Worm (Caenorhabditis elegans): ENCODE results near the gene F56D2.3.

F56D2.3 gene

ce11 chrIII:5604080-5604479 lies 19.3 kb downstream of the F56D2.3 start, which contains the start of gene xnd-1:
TSS of gene xnd-1 (plus strand) at chrIII:5604460.
- no peak for TF ChIP-seq unc-62 (GFP tag; optimal IDR thresholded peaks at IDR 0.05)

ce11 chrIII:5610276-5610675 lies 25.5 kb downstream of the F56D2.3 start, which contains the start of gene C05D2.8:
TSS of gene C05D2.8 (minus strand) at chrIII:5610346.
- no peak for TF ChIP-seq unc-62 (GFP tag; optimal IDR thresholded peaks at IDR 0.05)

- TF ChIP-seq unc-62 (GFP tag; optimal IDR thresholded peaks at IDR 0.05) = no peak
Measured at ce11 chrIII:5611604-5612324, 27.0 kb downstream of the F56D2.3 start, which contains the start of gene bas-1. TSS of gene bas-1 (plus strand) at chrIII:5612274.

ce11 chrIII:5614648-5615047 lies 29.9 kb downstream of the F56D2.3 start, which contains the start of gene basl-1:
TSS of gene basl-1 (plus strand) at chrIII:5614948.
- no peak for TF ChIP-seq unc-62 (GFP tag; optimal IDR thresholded peaks at IDR 0.05)

ce11 chrIII:5615675-5616074 lies 30.9 kb downstream of the F56D2.3 start:
- TF ChIP-seq unc-62 (GFP tag; optimal IDR thresholded peaks at IDR 0.05) = no peak

ce11 chrIII:5620186-5620585 lies 35.4 kb downstream of the F56D2.3 start:
- TF ChIP-seq unc-62 (GFP tag; optimal IDR thresholded peaks at IDR 0.05) = no peak

ce11 chrIII:5621236-5621635 lies 36.5 kb downstream of the F56D2.3 start:
- TF ChIP-seq unc-62 (GFP tag; optimal IDR thresholded peaks at IDR 0.05) = no peak

ce11 chrIII:5622232-5623009 lies 37.7 kb downstream of the F56D2.3 start:
- TF ChIP-seq unc-62 (GFP tag; optimal IDR thresholded peaks at IDR 0.05) = no peak

ce11 chrIII:5623418-5623817 lies 38.7 kb downstream of the F56D2.3 start:
- no peak for TF ChIP-seq unc-62 (GFP tag; optimal IDR thresholded peaks at IDR 0.05)

- no peak for TF ChIP-seq unc-62 (GFP tag; optimal IDR thresholded peaks at IDR 0.05)
Measured at ce11 chrIII:5624835-5625234, 40.1 kb downstream of the F56D2.3 start, which contains the start of gene daf-4. TSS of gene daf-4 (plus strand) at chrIII:5625135.

ce11 chrIII:5629225-5629624 lies 44.5 kb downstream of the F56D2.3 start:
- TF ChIP-seq unc-62 (GFP tag; optimal IDR thresholded peaks at IDR 0.05) = no peak

ce11 chrIII:5630350-5630749 lies 45.6 kb downstream of the F56D2.3 start:
- TF ChIP-seq unc-62 (GFP tag; optimal IDR thresholded peaks at IDR 0.05) = no peak

- no peak for TF ChIP-seq unc-62 (GFP tag; optimal IDR thresholded peaks at IDR 0.05)
Measured at ce11 chrIII:5632426-5632976, 47.8 kb downstream of the F56D2.3 start.

ce11 chrIII:5634509-5634908 lies 49.8 kb downstream of the F56D2.3 start:
- TF ChIP-seq unc-62 (GFP tag; optimal IDR thresholded peaks at IDR 0.05) = no peak

- TF ChIP-seq unc-62 (GFP tag; optimal IDR thresholded peaks at IDR 0.05) = no peak
Measured at ce11 chrIII:5635179-5635578, 50.4 kb downstream of the F56D2.3 start, which contains the start of gene ckk-1. TSS of gene ckk-1 (plus strand) at chrIII:5635479.

Measured in whole organism, dauer.